Worm (Caenorhabditis elegans) whole organism, L3 larva: Measurements from ENCODE around the gene rnf-121.

Experiments used
- R02D3.7 ChIP-seq: fragments of 150-350 bp; optimal IDR thresholded peaks from 2 replicates; lab custom pipeline; 2014; ENCODE audit warnings: missing biosample characterization, missing genetic modification characterization
- ZK546.5 ChIP-seq: sonication (generic microtip); optimal IDR thresholded peaks from 2 replicates; lab custom pipeline; 2017; ENCODE audit warnings: missing biosample characterization, missing genetic modification characterization
- aly-2 ChIP-seq: fragments of 150-350 bp; optimal IDR thresholded peaks from 2 replicates; lab custom pipeline; 2014; ENCODE audit warnings: missing biosample characterization, missing genetic modification characterization
- ama-1 ChIP-seq: fragments of 150-350 bp; optimal IDR thresholded peaks from 2 replicates; lab custom pipeline; 2018
- ceh-16 ChIP-seq: sonication (generic microtip); optimal IDR thresholded peaks from 2 replicates; lab custom pipeline; 2017; ENCODE audit warnings: missing biosample characterization, missing genetic modification characterization
- ceh-28 ChIP-seq: fragments of 150-350 bp; optimal IDR thresholded peaks from 2 replicates; lab custom pipeline; 2014; ENCODE audit warnings: missing biosample characterization, missing genetic modification reagents, missing genetic modification characterization
- ceh-82 ChIP-seq: fragments of 150-350 bp; optimal IDR thresholded peaks from 2 replicates; lab custom pipeline; 2014; ENCODE audit warnings: missing biosample characterization, missing genetic modification characterization
- ceh-9 ChIP-seq: sonication (generic microtip); optimal IDR thresholded peaks from 2 replicates; lab custom pipeline; 2018; ENCODE audit warnings: missing biosample characterization, missing genetic modification characterization
- daf-12 ChIP-seq: fragments of 150-350 bp; optimal IDR thresholded peaks from 2 replicates; lab custom pipeline; 2014; ENCODE audit warnings: missing biosample characterization, missing genetic modification reagents, missing genetic modification characterization
- egl-27 ChIP-seq: sonication (generic microtip); optimal IDR thresholded peaks from 4 replicates; lab custom pipeline; 2017; ENCODE audit warnings: missing biosample characterization, missing genetic modification reagents, missing genetic modification characterization
- egl-5 ChIP-seq: fragments of 150-350 bp; optimal IDR thresholded peaks from 2 replicates; lab custom pipeline; 2017; ENCODE audit warnings: missing biosample characterization, missing genetic modification reagents, missing genetic modification characterization, inconsistent platforms
- elt-1 ChIP-seq: fragments of 150-350 bp; optimal IDR thresholded peaks from 2 replicates; lab custom pipeline; 2014; ENCODE audit warnings: missing biosample characterization, missing genetic modification characterization
- elt-2 ChIP-seq: sonication (generic microtip); optimal IDR thresholded peaks from 2 replicates; lab custom pipeline; 2016; ENCODE audit warnings: missing genetic modification reagents, mild to moderate bottlenecking, missing genetic modification characterization, missing compliant biosample characterization
- elt-3 ChIP-seq, 3 experiments: fragments of 150-350 bp in 1 of 3; sonication (generic microtip) in 2 of 3; optimal IDR thresholded peaks; 2 replicates in 2 of 3; 4 replicates in 1 of 3; lab custom pipeline; 2014 to 2017; ENCODE audit warnings: missing biosample characterization in 3 of 3, missing genetic modification characterization in 3 of 3
- eor-1 ChIP-seq, 2 experiments: fragments of 150-350 bp; optimal IDR thresholded peaks; 2 replicates each; lab custom pipeline; 2014 to 2018; ENCODE audit warnings: missing biosample characterization in 2 of 2, missing genetic modification characterization in 2 of 2
- fkh-10 ChIP-seq: sonication (generic microtip); optimal IDR thresholded peaks from 2 replicates; lab custom pipeline; 2017; ENCODE audit warnings: missing biosample characterization, missing genetic modification reagents, missing genetic modification characterization
- fkh-2 ChIP-seq: fragments of 150-350 bp; optimal IDR thresholded peaks from 2 replicates; lab custom pipeline; 2014; ENCODE audit warnings: missing biosample characterization, missing genetic modification reagents, missing genetic modification characterization
- fos-1 ChIP-seq: fragments of 150-350 bp; optimal IDR thresholded peaks from 2 replicates; lab custom pipeline; 2014; ENCODE audit warnings: missing biosample characterization, missing genetic modification characterization
- hmg-11 ChIP-seq: sonication (generic microtip); optimal IDR thresholded peaks from 2 replicates; lab custom pipeline; 2016; ENCODE audit warnings: missing genetic modification characterization, missing compliant biosample characterization
- jun-1 ChIP-seq: fragments of 150-350 bp; optimal IDR thresholded peaks from 2 replicates; lab custom pipeline; 2014; ENCODE audit warnings: missing biosample characterization, missing genetic modification reagents, missing genetic modification characterization
- lin-15B ChIP-seq: fragments of 150-350 bp; optimal IDR thresholded peaks from 2 replicates; lab custom pipeline; 2014; ENCODE audit warnings: missing biosample characterization, missing genetic modification characterization
- lin-39 ChIP-seq: fragments of 150-350 bp; optimal IDR thresholded peaks from 2 replicates; lab custom pipeline; 2018; ENCODE audit warnings: missing biosample characterization, missing genetic modification reagents, missing genetic modification characterization
- lsy-12 ChIP-seq: sonication (generic microtip); optimal IDR thresholded peaks from 2 replicates; lab custom pipeline; 2016; ENCODE audit warnings: mild to moderate bottlenecking, missing genetic modification characterization, missing compliant biosample characterization
- mdl-1 ChIP-seq: fragments of 150-350 bp; optimal IDR thresholded peaks from 2 replicates; lab custom pipeline; 2014; ENCODE audit warnings: missing biosample characterization, missing genetic modification characterization
- mml-1 ChIP-seq: fragments of 150-350 bp; sonication (generic microtip); optimal IDR thresholded peaks from 3 replicates; lab custom pipeline; 2014; ENCODE audit warnings: missing biosample characterization, missing genetic modification characterization
- nfya-1 ChIP-seq: sonication (generic microtip); optimal IDR thresholded peaks from 2 replicates; lab custom pipeline; 2017; ENCODE audit warnings: missing genetic modification characterization, mild to moderate bottlenecking, missing compliant biosample characterization, antibody characterized with exemption, moderate library complexity; ENCODE audit not compliant: insufficient read depth
- nhr-11 ChIP-seq: fragments of 150-350 bp; optimal IDR thresholded peaks from 2 replicates; lab custom pipeline; 2014; ENCODE audit warnings: missing biosample characterization, missing genetic modification characterization
- nhr-12 ChIP-seq: fragments of 150-350 bp; optimal IDR thresholded peaks from 2 replicates; lab custom pipeline; 2014; ENCODE audit warnings: missing biosample characterization, missing genetic modification characterization
- nhr-23 ChIP-seq: fragments of 150-350 bp; optimal IDR thresholded peaks from 2 replicates; lab custom pipeline; 2014; ENCODE audit warnings: missing biosample characterization, missing genetic modification reagents, missing genetic modification characterization
- nhr-237 ChIP-seq: fragments of 150-350 bp; optimal IDR thresholded peaks from 2 replicates; lab custom pipeline; 2014; ENCODE audit warnings: missing biosample characterization, missing genetic modification characterization
- nhr-25 ChIP-seq: sonication (generic microtip); optimal IDR thresholded peaks from 2 replicates; lab custom pipeline; 2017; ENCODE audit warnings: missing biosample characterization, missing genetic modification characterization
- nhr-28 ChIP-seq: fragments of 150-350 bp; optimal IDR thresholded peaks from 2 replicates; lab custom pipeline; 2014; ENCODE audit warnings: missing biosample characterization, missing genetic modification characterization
- nhr-43 ChIP-seq: sonication (generic microtip); optimal IDR thresholded peaks from 2 replicates; lab custom pipeline; 2016; ENCODE audit warnings: mild to moderate bottlenecking, missing genetic modification characterization, missing compliant biosample characterization; ENCODE audit not compliant: poor library complexity, severe bottlenecking
- nhr-67 ChIP-seq: fragments of 150-350 bp; optimal IDR thresholded peaks from 2 replicates; lab custom pipeline; 2014; ENCODE audit warnings: missing biosample characterization, missing genetic modification characterization
- nhr-76 ChIP-seq: fragments of 150-350 bp; sonication (generic microtip); optimal IDR thresholded peaks from 5 replicates; lab custom pipeline; 2014; ENCODE audit warnings: missing biosample characterization, missing genetic modification characterization
- nhr-77 ChIP-seq: fragments of 150-350 bp; optimal IDR thresholded peaks from 2 replicates; lab custom pipeline; 2014; ENCODE audit warnings: missing biosample characterization, missing genetic modification characterization
- pha-4 ChIP-seq: fragments of 150-350 bp; optimal IDR thresholded peaks from 2 replicates; lab custom pipeline; 2014; ENCODE audit warnings: missing biosample characterization, missing genetic modification reagents, missing genetic modification characterization
- pqm-1 ChIP-seq: fragments of 150-350 bp; optimal IDR thresholded peaks from 2 replicates; lab custom pipeline; 2017; ENCODE audit warnings: missing biosample characterization, missing genetic modification characterization, inconsistent platforms
- sea-2 ChIP-seq: fragments of 150-350 bp; sonication (generic microtip); optimal IDR thresholded peaks from 4 replicates; lab custom pipeline; 2014; ENCODE audit warnings: missing biosample characterization, missing genetic modification reagents, missing genetic modification characterization
- skn-1 ChIP-seq: fragments of 150-350 bp; optimal IDR thresholded peaks from 2 replicates; lab custom pipeline; 2014; ENCODE audit warnings: missing biosample characterization, missing genetic modification characterization
- snpc-4 ChIP-seq: fragments of 150-350 bp; optimal IDR thresholded peaks from 2 replicates; lab custom pipeline; 2014; ENCODE audit warnings: missing biosample characterization, missing genetic modification characterization
- tbx-2 ChIP-seq: sonication (generic microtip); optimal IDR thresholded peaks from 2 replicates; lab custom pipeline; 2016; ENCODE audit warnings: mild to moderate bottlenecking, missing genetic modification characterization, missing compliant biosample characterization
- unc-39 ChIP-seq: sonication (generic microtip); optimal IDR thresholded peaks from 4 replicates; lab custom pipeline; 2017; ENCODE audit warnings: missing biosample characterization, missing genetic modification characterization
- unc-62 ChIP-seq: fragments of 150-350 bp; sonication (generic microtip); optimal IDR thresholded peaks from 4 replicates; lab custom pipeline; 2014; ENCODE audit warnings: missing biosample characterization, missing genetic modification reagents, missing genetic modification characterization
- zag-1 ChIP-seq: fragments of 150-350 bp; optimal IDR thresholded peaks from 2 replicates; lab custom pipeline; 2014; ENCODE audit warnings: missing biosample characterization, missing genetic modification characterization
- ztf-11 ChIP-seq: fragments of 150-350 bp; optimal IDR thresholded peaks from 2 replicates; lab custom pipeline; 2014; ENCODE audit warnings: missing biosample characterization, missing genetic modification characterization
- ztf-4 ChIP-seq: fragments of 150-350 bp; optimal IDR thresholded peaks from 2 replicates; lab custom pipeline; 2014; ENCODE audit warnings: missing biosample characterization, missing genetic modification characterization

The rnf-121 gene

ce11 chrIII:4195306-4196008 lies 24.7 kb upstream of the rnf-121 start (continued):
- TF ChIP-seq elt-3 (tag; optimal IDR thresholded peaks at IDR 0.05; lab: Kevin White, UChicago), result no peak
- peak; percentile 95 for TF ChIP-seq ama-1

ce11 chrIII:4194349-4195110 lies 23.8 kb upstream of the rnf-121 start:
- TF ChIP-seq elt-1 (tag; lab: Kevin White, UChicago) (no peak), lin-39 (tag; lab: Kevin White, UChicago) (no peak), nhr-23 (tag; lab: Kevin White, UChicago) (peak; percentile 1), ama-1 (peak; percentile 52)

DNA sequence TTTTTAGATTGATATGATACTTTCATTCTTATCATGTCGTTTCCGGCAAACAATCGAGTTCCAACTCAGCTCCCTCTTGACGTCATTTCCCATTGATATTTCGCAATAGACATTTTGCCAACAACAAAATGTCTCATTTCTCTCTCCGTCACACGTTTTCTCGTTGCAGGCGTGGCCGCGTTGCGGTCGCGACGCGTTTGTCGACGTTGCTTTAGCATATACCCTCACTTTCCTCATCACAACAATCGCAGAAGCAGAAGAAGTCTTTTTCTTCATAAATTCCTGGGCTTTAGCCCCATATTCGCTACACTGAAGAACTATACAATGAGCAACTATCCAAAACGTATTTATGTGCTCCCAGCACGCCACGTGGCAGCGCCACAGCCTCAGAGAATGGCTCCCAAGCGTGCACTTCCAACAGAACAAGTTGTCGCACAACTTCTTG lies 22.9 kb upstream of the rnf-121 start, which contains the start of gene xbp-1:
TSS of gene xbp-1 (plus strand) at position 151 of the 445 bp plus-strand sequence.
- TF ChIP-seq unc-39 (tag; lab: Kevin White, UChicago) (no peak), ztf-11 (tag; lab: Kevin White, UChicago) (no peak), daf-12 (tag; lab: Kevin White, UChicago) (no peak), elt-1 (tag; lab: Kevin White, UChicago) (no peak), ceh-9 (no peak), hmg-11 (peak; percentile 80), nfya-1 (tag; lab: Kevin White, UChicago) (peak; percentile 94), ceh-16 (no peak), eor-1 (tag; optimal IDR thresholded peaks at IDR 0.05; lab: Kevin White, UChicago) (no peak), ceh-28 (tag; lab: Kevin White, UChicago) (peak; percentile 75), nhr-77 (tag; lab: Kevin White, UChicago) (no peak), elt-3 (tag; optimal IDR thresholded peaks at IDR 0.05; lab: Kevin White, UChicago) (peak in 2 of 3 experiments; percentile 35 to 41), nhr-12 (tag; lab: Kevin White, UChicago) (no peak), R02D3.7 (peak; percentile 64), egl-27 (tag; lab: Kevin White, UChicago) (peak; percentile 86), fkh-2 (tag; lab: Kevin White, UChicago) (no peak), nhr-43 (peak; percentile 39), elt-2 (tag; lab: Kevin White, UChicago) (peak; percentile 98), ZK546.5 (tag; lab: Kevin White, UChicago) (no peak), nhr-28 (tag; lab: Kevin White, UChicago) (no peak), fkh-10 (GFP tag; lab: Kevin White, UChicago) (peak; percentile 66), tbx-2 (tag; lab: Kevin White, UChicago) (peak; percentile 16), nhr-23 (tag; lab: Kevin White, UChicago) (peak; percentile 89), fos-1 (tag; lab: Kevin White, UChicago) (peak; percentile 85), nhr-67 (tag; lab: Kevin White, UChicago) (no peak), sea-2 (GFP tag; lab: Kevin White, UChicago) (peak; percentile 75), lsy-12 (tag; lab: Kevin White, UChicago) (peak; percentile 81), ztf-4 (tag; lab: Kevin White, UChicago) (no peak), nhr-237 (tag; lab: Kevin White, UChicago) (no peak), lin-39 (tag; lab: Kevin White, UChicago) (peak; percentile 94), jun-1 (tag; lab: Kevin White, UChicago) (peak; percentile 96), egl-5 (tag; lab: Kevin White, UChicago) (peak; percentile 90), mml-1 (tag; lab: Kevin White, UChicago) (no peak), nhr-76 (tag; lab: Kevin White, UChicago) (no peak), nhr-11 (peak; percentile 73), ama-1 (peak; percentile 88), nhr-25 (peak; percentile 94), skn-1 (tag; lab: Kevin White, UChicago) (peak; percentile 88), lin-15B (tag; lab: Kevin White, UChicago) (peak; percentile 84), aly-2 (tag; lab: Kevin White, UChicago) (no peak), mdl-1 (tag; lab: Kevin White, UChicago) (peak; percentile 55), zag-1 (tag; lab: Kevin White, UChicago) (no peak), pqm-1 (peak; percentile 97), unc-62 (peak; percentile 30), pha-4 (tag; lab: Kevin White, UChicago) (peak; percentile 95), snpc-4 (tag; lab: Kevin White, UChicago) (peak; percentile 76), ceh-82 (peak; percentile 45)
